Worm (Caenorhabditis elegans): ENCODE measurements around the gene sars-1.
"Not testable (repeated sequence)": the region's sequence is repeated elsewhere in the genome, so short reads cannot be mapped to it uniquely, and the experiment has no call there.

Gene sars-1

DNA sequence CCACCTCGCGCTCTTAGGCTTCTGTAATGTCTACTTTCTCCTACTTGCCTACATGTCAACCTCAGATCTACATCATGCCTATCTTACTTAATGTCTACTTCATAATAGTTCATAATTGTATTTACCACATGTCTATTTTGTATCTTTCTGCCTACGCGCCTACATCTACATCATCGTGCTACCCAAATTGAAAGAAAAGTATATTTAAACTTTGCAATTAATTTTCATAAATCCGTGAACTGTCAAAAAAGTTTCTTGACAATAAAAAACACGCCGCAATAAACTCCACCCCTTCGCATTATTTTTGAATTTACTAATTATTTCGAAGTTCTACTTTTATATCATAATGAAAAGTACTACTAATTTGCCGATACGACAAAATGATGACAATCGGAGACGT, 19.5 kb downstream of the sars-1 start, which contains the start of gene F44D12.8:
Gene F44D12.8, plus strand, starts transcription at position 301 of the 400 bp plus-strand sequence.
- TF ChIP-seq ceh-9 (tag; optimal IDR thresholded peaks at IDR 0.05) (no peak), ets-4 (tag; optimal IDR thresholded peaks at IDR 0.05) (no peak), npax-4 (tag; optimal IDR thresholded peaks at IDR 0.05) (no peak), ceh-48 (tag; optimal IDR thresholded peaks at IDR 0.05) (no peak), pha-2 (tag; optimal IDR thresholded peaks at IDR 0.05) (no peak), pha-4 (tag; optimal IDR thresholded peaks at IDR 0.05) (no peak), elt-2 (tag; optimal IDR thresholded peaks at IDR 0.05) (no peak), ceh-2 (tag; optimal IDR thresholded peaks at IDR 0.05) (no peak), mec-3 (tag; optimal IDR thresholded peaks at IDR 0.05; ENCODE audit: borderline replicate concordance) (no peak), ceh-34 (tag; optimal IDR thresholded peaks at IDR 0.05) (no peak), lim-6 (tag; optimal IDR thresholded peaks at IDR 0.05) (no peak)

DNA sequence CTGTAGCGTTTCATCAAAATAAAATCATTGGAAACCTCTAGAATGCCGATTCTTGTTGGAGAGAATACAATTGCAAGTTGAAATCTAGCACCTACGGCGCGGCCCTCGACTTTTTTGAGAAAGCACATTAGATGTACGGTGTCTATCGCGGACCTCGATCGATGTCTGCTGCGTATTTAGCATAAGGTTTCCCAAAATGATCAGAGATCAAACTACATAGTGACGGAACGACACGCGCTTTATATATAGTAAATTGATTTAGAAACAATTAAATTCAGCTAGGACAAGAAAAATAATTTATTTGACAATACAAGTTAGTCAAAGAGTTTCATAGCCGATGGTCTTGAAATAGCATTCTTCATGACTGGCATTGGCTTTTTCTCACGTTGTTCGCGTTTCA, 22.6 kb downstream of the sars-1 start:
- TF ChIP-seq C08G9.2 (tag; optimal IDR thresholded peaks at IDR 0.05), result no peak

DNA sequence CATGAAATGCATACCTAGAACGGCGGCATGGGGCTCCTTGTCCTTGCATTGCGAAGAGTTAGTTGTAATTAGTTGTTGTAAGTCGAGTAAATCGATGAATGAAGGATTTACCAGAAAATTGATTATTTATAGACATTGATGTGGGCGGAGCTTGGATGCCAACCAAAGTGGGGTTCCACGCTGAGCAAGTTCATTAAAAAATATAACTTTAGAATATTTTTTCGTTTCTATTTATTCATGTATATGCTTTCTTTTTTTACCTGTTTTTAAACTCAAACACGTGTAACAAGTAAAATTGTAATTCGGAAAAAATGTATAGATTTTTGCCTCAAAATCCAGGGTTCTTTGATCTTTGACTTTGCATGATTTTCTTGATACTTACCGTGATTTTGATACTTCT, 24.0 kb downstream of the sars-1 start, which contains the start of gene gipc-2:
Gene gipc-2, minus strand, starts transcription at position 101 of the 400 bp plus-strand sequence.
- no peak for TF ChIP-seq fkh-10 (GFP tag; optimal IDR thresholded peaks at IDR 0.05)
- TF ChIP-seq ceh-22 (tag; optimal IDR thresholded peaks at IDR 0.05), result no peak

DNA sequence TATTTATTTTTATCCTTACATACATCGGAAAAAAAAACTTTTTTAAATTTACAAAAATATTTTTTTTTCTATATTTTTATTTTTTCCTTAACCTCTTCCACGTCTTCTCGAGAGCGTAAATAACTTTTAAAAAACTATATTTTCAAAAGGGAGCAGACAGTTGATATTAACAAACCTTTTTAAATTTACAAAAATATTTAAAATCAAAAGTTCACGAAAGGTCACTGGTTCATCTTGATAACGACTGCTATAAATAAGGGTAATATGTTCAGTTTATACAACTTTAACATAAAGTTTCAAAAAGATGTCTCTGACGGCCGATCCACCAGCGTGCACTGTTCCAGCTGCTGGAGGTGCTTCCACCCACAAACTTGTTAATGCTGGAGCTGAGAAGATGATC, 25.3 kb downstream of the sars-1 start, which contains the start of the genes F44D12.16 and msd-2:
Gene F44D12.16, plus strand, starts transcription at position 301 of the 400 bp plus-strand sequence.
Gene msd-2, plus strand, starts transcription at position 305 of the 400 bp plus-strand sequence.
- not testable (repeated sequence) for TF ChIP-seq dve-1, nhr-11, elt-4 (tag; optimal IDR thresholded peaks at IDR 0.05)

DNA sequence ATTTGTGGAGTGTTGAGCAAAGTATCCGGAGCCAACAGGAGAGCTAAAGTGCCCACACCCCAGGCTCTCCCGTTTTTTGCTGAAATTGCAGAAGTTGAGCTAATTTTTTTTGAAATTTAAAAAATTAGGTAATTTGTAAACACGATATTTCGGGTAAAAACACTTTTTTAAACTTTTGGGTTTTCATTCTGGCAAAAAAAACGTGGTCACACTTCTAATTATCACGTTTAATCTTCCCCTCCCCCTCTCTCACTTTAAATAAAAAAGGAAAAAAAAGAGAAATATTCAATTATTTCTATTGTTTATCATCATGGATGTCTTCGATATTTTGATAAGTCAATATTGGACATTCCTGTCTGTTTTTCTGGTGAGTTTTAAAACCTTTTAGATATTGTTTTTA, 29.5 kb downstream of the sars-1 start, which contains the start of gene F44D12.6:
Gene F44D12.6, plus strand, starts transcription at position 301 of the 400 bp plus-strand sequence.
- no peak for TF ChIP-seq pros-1 (tag; optimal IDR thresholded peaks at IDR 0.05)
- no peak for TF ChIP-seq unc-42 (tag; optimal IDR thresholded peaks at IDR 0.05)
- TF ChIP-seq tbx-2 (tag; optimal IDR thresholded peaks at IDR 0.05), result no peak
- TF ChIP-seq unc-55 (GFP tag; optimal IDR thresholded peaks at IDR 0.05), result no peak
- TF ChIP-seq lin-11 (tag; optimal IDR thresholded peaks at IDR 0.05), result no peak
- TF ChIP-seq nfya-1 (tag; optimal IDR thresholded peaks at IDR 0.05), result no peak
- TF ChIP-seq dmd-4 (tag; optimal IDR thresholded peaks at IDR 0.05; ENCODE audit: borderline replicate concordance), result no peak
- no peak for TF ChIP-seq Y22D7AL.16 (tag; optimal IDR thresholded peaks at IDR 0.05)
- no peak for TF ChIP-seq hlh-15 (tag; optimal IDR thresholded peaks at IDR 0.05)
- no peak for TF ChIP-seq eyg-1 (tag; optimal IDR thresholded peaks at IDR 0.05)
- no peak for TF ChIP-seq ceh-2 (tag; optimal IDR thresholded peaks at IDR 0.05)
- no peak for TF ChIP-seq ref-2 (tag; optimal IDR thresholded peaks at IDR 0.05)
- no peak for TF ChIP-seq C38D4.7 (GFP tag; optimal IDR thresholded peaks at IDR 0.05)
- TF ChIP-seq ztf-16 (tag; optimal IDR thresholded peaks at IDR 0.05), result no peak
- no peak for TF ChIP-seq ceh-18 (tag; optimal IDR thresholded peaks at IDR 0.05)
- TF ChIP-seq ceh-48 (tag; optimal IDR thresholded peaks at IDR 0.05), result no peak
- no peak for TF ChIP-seq pha-4 (tag; optimal IDR thresholded peaks at IDR 0.05)
- no peak for TF ChIP-seq lim-6 (tag; optimal IDR thresholded peaks at IDR 0.05)
- no peak for TF ChIP-seq hlh-30 (tag; optimal IDR thresholded peaks at IDR 0.05; ENCODE audit: insufficient read depth)

DNA sequence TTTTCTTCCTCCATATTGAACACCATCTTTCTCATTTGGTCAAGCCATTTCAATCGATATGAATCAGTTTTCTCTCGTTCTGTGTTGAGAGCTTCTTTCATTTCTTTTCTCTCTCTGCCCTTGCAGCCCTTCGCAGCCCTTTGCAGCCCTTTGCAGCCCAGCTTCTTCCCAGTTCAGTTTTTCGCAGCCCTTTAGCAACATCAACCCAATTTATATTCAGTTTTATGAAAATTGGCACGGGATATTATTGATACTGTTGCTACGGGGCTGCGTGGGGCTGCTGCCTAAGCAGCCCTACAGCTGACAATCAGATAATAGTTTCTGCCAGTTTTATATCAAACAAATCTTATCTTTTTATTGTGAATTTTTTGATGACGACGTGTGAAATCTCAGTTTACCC, 33.4 kb downstream of the sars-1 start, which contains the start of gene F44D12.10:
Gene F44D12.10, minus strand, starts transcription at position 101 of the 400 bp plus-strand sequence.
- TF ChIP-seq T23F11.4 (GFP tag; optimal IDR thresholded peaks at IDR 0.05) (no peak), sox-2 (GFP tag; IDR thresholded peaks at IDR 0.05) (no peak), K02D7.2 (tag; optimal IDR thresholded peaks at IDR 0.05) (no peak), sdc-2 (tag; optimal IDR thresholded peaks at IDR 0.05) (no peak), hlh-8 (tag; optimal IDR thresholded peaks at IDR 0.05) (no peak), ceh-9 (tag; optimal IDR thresholded peaks at IDR 0.05) (no peak), nhr-11 (tag; optimal IDR thresholded peaks at IDR 0.05) (no peak), ceh-22 (tag; optimal IDR thresholded peaks at IDR 0.05) (no peak), ceh-30 (tag; optimal IDR thresholded peaks at IDR 0.05) (no peak)

Measured in whole organism, late embryonic.